Worm (Caenorhabditis elegans) whole organism, L4 larva: ENCODE results near the gene F13E9.11.
A peak's percentile ranks its signal among the peaks of the same experiment; 100 is the strongest.

Source experiments
- F10B5.3 ChIP-seq: sonication (generic microtip); optimal IDR thresholded peaks from 2 replicates; lab custom pipeline; 2016; ENCODE audit warnings: mild to moderate bottlenecking, missing genetic modification characterization, missing compliant biosample characterization
- F37D6.2 ChIP-seq: sonication (generic microtip); optimal IDR thresholded peaks from 2 replicates; lab custom pipeline; 2016; ENCODE audit warnings: mild to moderate bottlenecking, missing genetic modification characterization, missing compliant biosample characterization
- F49E8.2 ChIP-seq: sonication (generic microtip); optimal IDR thresholded peaks from 2 replicates; lab custom pipeline; 2016; ENCODE audit warnings: missing compliant biosample characterization, mild to moderate bottlenecking, missing genetic modification characterization, borderline replicate concordance
- Y105C5A.15 ChIP-seq: fragments of 200-800 bp; sonication (Bioruptor generic); IDR thresholded peaks from 2 replicates; pipeline ENCODE4 v1.3.6; 2022; ENCODE audit warnings: missing genetic modification characterization, missing compliant biosample characterization
- Y48G9A.11 ChIP-seq: fragments of 200-800 bp; sonication (Bioruptor generic); IDR thresholded peaks from 2 replicates; pipeline ENCODE4 v1.3.6; 2022; ENCODE audit warnings: missing genetic modification reagents, missing genetic modification characterization, missing compliant biosample characterization
- ZK337.2 ChIP-seq: fragments of 200-800 bp; sonication (Bioruptor generic); IDR thresholded peaks from 2 replicates; pipeline ENCODE4 v1.3.6; 2022; ENCODE audit warnings: missing genetic modification reagents, missing genetic modification characterization, missing compliant biosample characterization
- ZK546.5 ChIP-seq, 2 experiments: sonication (generic microtip); optimal IDR thresholded peaks; 2 replicates each; lab custom pipeline; 2017; ENCODE audit warnings: missing biosample characterization in 2 of 2, missing genetic modification characterization in 2 of 2
- aha-1 ChIP-seq: fragments of 150-350 bp; peaks from one replicate; lab custom pipeline; 2014; ENCODE audit warnings: missing biosample characterization, missing genetic modification characterization
- ceh-32 ChIP-seq: sonication (generic microtip); optimal IDR thresholded peaks from 2 replicates; lab custom pipeline; 2016; ENCODE audit warnings: mild to moderate bottlenecking, missing genetic modification characterization, missing compliant biosample characterization; ENCODE audit not compliant: poor library complexity
- ceh-62 ChIP-seq: sonication (generic microtip); optimal IDR thresholded peaks from 2 replicates; lab custom pipeline; 2017; ENCODE audit warnings: missing biosample characterization, missing genetic modification characterization
- ces-1 ChIP-seq: fragments of 150-350 bp; sonication (generic microtip); optimal IDR thresholded peaks from 4 replicates; lab custom pipeline; 2014; ENCODE audit warnings: missing biosample characterization, missing genetic modification reagents, missing genetic modification characterization
- cey-2 ChIP-seq: sonication (generic microtip); optimal IDR thresholded peaks from 3 replicates; lab custom pipeline; 2017; ENCODE audit warnings: missing genetic modification characterization, mild to moderate bottlenecking, missing compliant biosample characterization, antibody characterized with exemption, borderline replicate concordance; ENCODE audit not compliant: insufficient read depth
- daf-16 ChIP-seq, 3 experiments: sonication (generic microtip); optimal IDR thresholded peaks; 2 replicates each; lab custom pipeline; 2016 to 2017; ENCODE audit warnings: missing genetic modification characterization in 3 of 3, missing genetic modification reagents in 3 of 3, mild to moderate bottlenecking in 2 of 3, missing compliant biosample characterization in 2 of 3, missing biosample characterization in 1 of 3, moderate library complexity in 1 of 3
- dmd-9 ChIP-seq: fragments of 200-800 bp; sonication (Bioruptor generic); IDR thresholded peaks from 2 replicates; pipeline ENCODE4 v1.3.6; 2022; ENCODE audit warnings: missing genetic modification reagents, missing genetic modification characterization, missing compliant biosample characterization
- dpl-1 ChIP-seq: fragments of 150-350 bp; optimal IDR thresholded peaks from 2 replicates; lab custom pipeline; 2014; ENCODE audit warnings: missing biosample characterization, missing genetic modification reagents, missing genetic modification characterization
- dve-1 ChIP-seq: sonication (generic microtip); optimal IDR thresholded peaks from 2 replicates; lab custom pipeline; 2017; ENCODE audit warnings: antibody characterized with exemption, mild to moderate bottlenecking, missing genetic modification characterization, missing compliant biosample characterization; ENCODE audit not compliant: insufficient read depth
- fkh-10 ChIP-seq: fragments of 150-350 bp; optimal IDR thresholded peaks from 2 replicates; lab custom pipeline; 2014; ENCODE audit warnings: missing biosample characterization, missing genetic modification reagents, missing genetic modification characterization
- hlh-11 ChIP-seq: fragments of 200-800 bp; sonication (Bioruptor generic); optimal IDR thresholded peaks from 2 replicates; lab custom pipeline; 2018; ENCODE audit warnings: mild to moderate bottlenecking, missing genetic modification characterization, missing compliant biosample characterization
- hlh-30 ChIP-seq: sonication (generic microtip); optimal IDR thresholded peaks from 2 replicates; lab custom pipeline; 2017; ENCODE audit warnings: antibody characterized with exemption, mild to moderate bottlenecking, missing genetic modification characterization, missing compliant biosample characterization; ENCODE audit not compliant: insufficient read depth
- jun-1 ChIP-seq: fragments of 150-350 bp; optimal IDR thresholded peaks from 2 replicates; lab custom pipeline; 2014; ENCODE audit warnings: missing biosample characterization, missing genetic modification reagents, missing genetic modification characterization
- lim-7 ChIP-seq: fragments of 200-800 bp; sonication (Bioruptor generic); IDR thresholded peaks from 2 replicates; pipeline ENCODE4 v1.3.6; 2022; ENCODE audit warnings: missing genetic modification characterization, missing compliant biosample characterization
- lin-29 ChIP-seq: fragments of 200-800 bp; sonication (Bioruptor generic); IDR thresholded peaks from 2 replicates; pipeline ENCODE4 v1.3.6; 2022; ENCODE audit warnings: missing genetic modification reagents, missing genetic modification characterization, missing compliant biosample characterization
- lin-39 ChIP-seq: fragments of 150-350 bp; optimal IDR thresholded peaks from 2 replicates; lab custom pipeline; 2014; ENCODE audit warnings: missing biosample characterization, missing genetic modification reagents, missing genetic modification characterization
- lir-3 ChIP-seq: sonication (generic microtip); optimal IDR thresholded peaks from 2 replicates; lab custom pipeline; 2016; ENCODE audit warnings: mild to moderate bottlenecking, missing genetic modification characterization, missing compliant biosample characterization
- madf-5 ChIP-seq, 2 experiments: fragments of 200-800 bp; sonication (Bioruptor generic); IDR thresholded peaks; 2 replicates each; pipeline ENCODE4 v1.3.6; 2022; ENCODE audit warnings: missing compliant biosample characterization in 2 of 2, missing genetic modification characterization in 2 of 2
- mdl-1 ChIP-seq, 2 experiments: fragments of 150-350 bp in 1 of 2; sonication (generic microtip) in 1 of 2; optimal IDR thresholded peaks; 2 replicates each; lab custom pipeline; 2014 to 2017; ENCODE audit warnings: missing biosample characterization in 2 of 2, missing genetic modification characterization in 2 of 2
- mes-2 ChIP-seq: sonication (generic microtip); optimal IDR thresholded peaks from 2 replicates; lab custom pipeline; 2016; ENCODE audit warnings: missing genotype, mild to moderate bottlenecking, missing genetic modification characterization, missing compliant biosample characterization; ENCODE audit not compliant: poor library complexity, severe bottlenecking
- mxl-2 ChIP-seq: fragments of 200-800 bp; sonication (Bioruptor generic); conservative IDR thresholded peaks from 2 replicates; pipeline ENCODE4 v1.3.6; 2022; ENCODE audit warnings: missing genetic modification reagents, missing genetic modification characterization, missing compliant biosample characterization
- mxl-3 ChIP-seq: fragments of 200-800 bp; sonication (Bioruptor generic); optimal IDR thresholded peaks from 2 replicates; lab custom pipeline; 2018; ENCODE audit warnings: mild to moderate bottlenecking, missing genetic modification characterization, missing compliant biosample characterization
- nhr-28 ChIP-seq: fragments of 150-350 bp; optimal IDR thresholded peaks from 2 replicates; lab custom pipeline; 2014; ENCODE audit warnings: missing biosample characterization, missing genetic modification characterization
- nhr-6 ChIP-seq: fragments of 150-350 bp; optimal IDR thresholded peaks from 2 replicates; lab custom pipeline; 2014; ENCODE audit warnings: missing biosample characterization, missing genetic modification characterization
- nhr-76 ChIP-seq: fragments of 150-350 bp; optimal IDR thresholded peaks from 2 replicates; lab custom pipeline; 2014; ENCODE audit warnings: missing biosample characterization, missing genetic modification characterization
- pha-4 ChIP-seq, 2 experiments: fragments of 150-350 bp in 1 of 2; fragments of 200-800 bp in 1 of 2; sonication (Bioruptor generic) in 1 of 2; IDR thresholded peaks in 1 of 2; optimal IDR thresholded peaks in 1 of 2; 2 replicates each; pipeline versions ENCODE4 v1.3.6 to Lab custom; 2014 to 2022; ENCODE audit warnings: missing genetic modification characterization in 2 of 2, missing genetic modification reagents in 2 of 2, missing biosample characterization in 1 of 2, missing compliant biosample characterization in 1 of 2
- php-3 ChIP-seq: fragments of 200-800 bp; sonication (Bioruptor generic); IDR thresholded peaks from 2 replicates; pipeline ENCODE4 v1.3.6; 2022; ENCODE audit warnings: missing genetic modification reagents, missing genetic modification characterization, missing compliant biosample characterization
- pqm-1 ChIP-seq: sonication (generic microtip); optimal IDR thresholded peaks from 2 replicates; lab custom pipeline; 2017; ENCODE audit warnings: missing biosample characterization, missing genetic modification characterization
- saeg-2 ChIP-seq: fragments of 200-800 bp; sonication (Bioruptor generic); IDR thresholded peaks from 2 replicates; pipeline ENCODE4 v1.3.6; 2022; ENCODE audit warnings: missing genetic modification reagents, missing genetic modification characterization, missing compliant biosample characterization
- set-16 ChIP-seq: fragments of 200-800 bp; sonication (Bioruptor generic); IDR thresholded peaks from 2 replicates; pipeline ENCODE4 v1.3.6; 2022; ENCODE audit warnings: missing genetic modification reagents, missing genetic modification characterization, missing compliant biosample characterization
- skn-1 ChIP-seq: fragments of 150-350 bp; optimal IDR thresholded peaks from 2 replicates; lab custom pipeline; 2014; ENCODE audit warnings: missing biosample characterization, missing genetic modification characterization
- snpc-1.2 ChIP-seq: fragments of 200-800 bp; sonication (Bioruptor generic); IDR thresholded peaks from 2 replicates; pipeline ENCODE4 v1.3.6; 2022; ENCODE audit warnings: missing genetic modification reagents, missing genetic modification characterization, missing compliant biosample characterization
- tra-1 ChIP-seq: fragments of 200-800 bp; sonication (Bioruptor generic); IDR thresholded peaks from 2 replicates; pipeline ENCODE4 v1.3.6; 2022; ENCODE audit warnings: missing genetic modification reagents, missing genetic modification characterization, missing compliant biosample characterization
- unc-130 ChIP-seq: sonication (generic microtip); optimal IDR thresholded peaks from 2 replicates; lab custom pipeline; 2016; ENCODE audit warnings: missing genetic modification reagents, missing genetic modification characterization, missing compliant biosample characterization
- zfp-2 ChIP-seq: sonication (generic microtip); optimal IDR thresholded peaks from 2 replicates; lab custom pipeline; 2016; ENCODE audit warnings: mild to moderate bottlenecking, missing genetic modification characterization, missing compliant biosample characterization
- zip-11 ChIP-seq: fragments of 200-800 bp; sonication (Bioruptor generic); IDR thresholded peaks from 2 replicates; pipeline ENCODE4 v1.3.6; 2022; ENCODE audit warnings: missing genetic modification characterization, missing compliant biosample characterization
- ztf-11 ChIP-seq: fragments of 150-350 bp; optimal IDR thresholded peaks from 2 replicates; lab custom pipeline; 2014; ENCODE audit warnings: missing biosample characterization, missing genetic modification characterization
- ztf-7 ChIP-seq: fragments of 150-350 bp; optimal IDR thresholded peaks from 2 replicates; lab custom pipeline; 2014; ENCODE audit warnings: missing biosample characterization, missing genetic modification characterization

The F13E9.11 gene

ce11 chrIV:10855946-10856345 lies 13.0 kb downstream of the F13E9.11 start:
- TF ChIP-seq snpc-1.2 (GFP tag; lab: Robert Waterston, UW): no peak
- no peak for TF ChIP-seq unc-130 (GFP tag; lab: Kevin White, UChicago)
- TF ChIP-seq skn-1: no peak
- no peak for TF ChIP-seq pha-4 (GFP tag; IDR thresholded peaks at IDR 0.05; lab: Robert Waterston, UW)
- no peak for TF ChIP-seq pha-4 (tag; optimal IDR thresholded peaks at IDR 0.05; lab: Kevin White, UChicago)
- TF ChIP-seq fkh-10: no peak
- TF ChIP-seq jun-1: no peak
- no peak for TF ChIP-seq nhr-6
- TF ChIP-seq ztf-11 (tag; lab: Kevin White, UChicago): no peak
- TF ChIP-seq zip-11 (GFP tag; lab: Robert Waterston, UW): no peak
- no peak for TF ChIP-seq ceh-62 (tag; lab: Kevin White, UChicago)
- TF ChIP-seq zfp-2 (tag; lab: Kevin White, UChicago): no peak
- TF ChIP-seq lin-29 (GFP tag; lab: Robert Waterston, UW): no peak
- TF ChIP-seq ZK546.5 (tag; optimal IDR thresholded peaks at IDR 0.05; lab: Kevin White, UChicago): no peak
- TF ChIP-seq ceh-32 (tag; lab: Kevin White, UChicago): no peak
- TF ChIP-seq Y105C5A.15: no peak

- TF ChIP-seq snpc-1.2 (GFP tag; lab: Robert Waterston, UW): no peak
- no peak for TF ChIP-seq set-16
- no peak for TF ChIP-seq F37D6.2 (tag; lab: Kevin White, UChicago)
- TF ChIP-seq hlh-11 (tag; lab: Kevin White, UChicago): peak; percentile 6
- no peak for TF ChIP-seq F10B5.3 (tag; lab: Kevin White, UChicago)
- no peak for TF ChIP-seq dmd-9 (GFP tag; lab: Robert Waterston, UW)
- no peak for TF ChIP-seq madf-5 (GFP tag; IDR thresholded peaks at IDR 0.05; lab: Robert Waterston, UW)
- TF ChIP-seq dve-1 (tag; lab: Kevin White, UChicago): no peak
- no peak for TF ChIP-seq saeg-2 (GFP tag; lab: Robert Waterston, UW)
- peak; percentile 13 for TF ChIP-seq nhr-76 (tag; lab: Kevin White, UChicago)
- no peak for TF ChIP-seq hlh-30 (tag; lab: Kevin White, UChicago)
- no peak for TF ChIP-seq lim-7
- no peak for TF ChIP-seq lin-39 (tag; lab: Kevin White, UChicago)
- peak; percentile 4 for TF ChIP-seq cey-2 (tag; lab: Kevin White, UChicago)
- no peak for TF ChIP-seq mxl-2 (GFP tag; lab: Robert Waterston, UW)
- TF ChIP-seq tra-1: no peak
- TF ChIP-seq pqm-1: no peak
- TF ChIP-seq nhr-6: no peak
- TF ChIP-seq lir-3 (tag; lab: Kevin White, UChicago): no peak
- peak; percentile 28 for TF ChIP-seq nhr-28 (tag; lab: Kevin White, UChicago)
- no peak for TF ChIP-seq dpl-1 (GFP tag; lab: Kevin White, UChicago)
- peak; percentile 91 for TF ChIP-seq aha-1
These were observed 13.9 kb downstream of the F13E9.11 start, which contains the start of gene T11G6.3 for ce11 chrIV:10855049-10855448. TSS of gene T11G6.3 (minus strand) at chrIV:10855237.

ce11 chrIV:10854042-10854441 lies 14.9 kb downstream of the F13E9.11 start:
- TF ChIP-seq ces-1 (no peak), aha-1 (peak; percentile 53)
- TF ChIP-seq, all 104 proteins: peak for 1

- TF ChIP-seq mes-2 (peak; percentile 3), lin-29 (GFP tag; lab: Robert Waterston, UW) (no peak), ZK337.2 (GFP tag; lab: Robert Waterston, UW) (no peak), pqm-1 (no peak), hlh-30 (tag; lab: Kevin White, UChicago) (peak; percentile 4), daf-16 (GFP tag; optimal IDR thresholded peaks at IDR 0.05; lab: Kevin White, UChicago) (no peak), daf-16 (tag; optimal IDR thresholded peaks at IDR 0.05; lab: Kevin White, UChicago) (peak; percentile 35), mxl-3 (no peak), ztf-7 (tag; lab: Kevin White, UChicago) (no peak), cey-2 (tag; lab: Kevin White, UChicago) (no peak), Y48G9A.11 (GFP tag; lab: Robert Waterston, UW) (no peak), Y105C5A.15 (no peak), mdl-1 (tag; optimal IDR thresholded peaks at IDR 0.05; lab: Kevin White, UChicago) (peak in 1 of 2 experiments; percentile 45), php-3 (GFP tag; lab: Robert Waterston, UW) (no peak), lir-3 (tag; lab: Kevin White, UChicago) (no peak), skn-1 (no peak), F49E8.2 (no peak)
These were observed 16.5 kb downstream of the F13E9.11 start for ce11 chrIV:10852403-10852802.
